Worm (Caenorhabditis elegans) whole organism, L4 larva: ENCODE results near the gene dnj-5.

Experiments used
- D1046.2 ChIP-seq: fragments of 200-800 bp; sonication (Bioruptor generic); IDR thresholded peaks from 2 replicates; pipeline ENCODE4 v1.3.6; 2022; ENCODE audit warnings: missing genetic modification characterization, missing compliant biosample characterization
- F26F4.8 ChIP-seq: fragments of 200-800 bp; sonication (Bioruptor generic); conservative IDR thresholded peaks from 2 replicates; pipeline ENCODE4 v1.3.6; 2022; ENCODE audit warnings: missing genetic modification characterization, missing compliant biosample characterization
- F37D6.2 ChIP-seq: sonication (generic microtip); optimal IDR thresholded peaks from 2 replicates; lab custom pipeline; 2016; ENCODE audit warnings: mild to moderate bottlenecking, missing genetic modification characterization, missing compliant biosample characterization
- F44E2.7 ChIP-seq: fragments of 200-800 bp; sonication (Bioruptor generic); IDR thresholded peaks from 2 replicates; pipeline ENCODE4 v2.1.2; 2022; ENCODE audit warnings: missing genetic modification characterization, missing compliant biosample characterization
- R02D3.7 ChIP-seq: fragments of 150-350 bp; sonication (generic microtip); optimal IDR thresholded peaks from 3 replicates; lab custom pipeline; 2014; ENCODE audit warnings: missing biosample characterization, missing genetic modification characterization
- Y48G9A.11 ChIP-seq: fragments of 200-800 bp; sonication (Bioruptor generic); IDR thresholded peaks from 2 replicates; pipeline ENCODE4 v1.3.6; 2022; ENCODE audit warnings: missing genetic modification reagents, missing genetic modification characterization, missing compliant biosample characterization
- ZK337.2 ChIP-seq: fragments of 200-800 bp; sonication (Bioruptor generic); IDR thresholded peaks from 2 replicates; pipeline ENCODE4 v1.3.6; 2022; ENCODE audit warnings: missing genetic modification reagents, missing genetic modification characterization, missing compliant biosample characterization
- aha-1 ChIP-seq: fragments of 150-350 bp; peaks from one replicate; lab custom pipeline; 2014; ENCODE audit warnings: missing biosample characterization, missing genetic modification characterization
- aly-2 ChIP-seq: sonication (generic microtip); optimal IDR thresholded peaks from 2 replicates; lab custom pipeline; 2018; ENCODE audit warnings: missing biosample characterization, missing genetic modification characterization
- arid-1 ChIP-seq: fragments of 200-800 bp; sonication (Bioruptor generic); conservative IDR thresholded peaks from 2 replicates; pipeline ENCODE4 v1.3.6; 2022; ENCODE audit warnings: missing genetic modification reagents, missing genetic modification characterization, missing compliant biosample characterization
- attf-4 ChIP-seq: sonication (generic microtip); optimal IDR thresholded peaks from 3 replicates; lab custom pipeline; 2017; ENCODE audit warnings: missing biosample characterization, missing genetic modification characterization
- ceh-20 ChIP-seq: fragments of 200-800 bp; sonication (Bioruptor generic); IDR thresholded peaks from 2 replicates; pipeline ENCODE4 v1.3.6; 2022; ENCODE audit warnings: missing genetic modification reagents, missing genetic modification characterization, missing compliant biosample characterization
- ceh-82 ChIP-seq: sonication (generic microtip); optimal IDR thresholded peaks from 2 replicates; lab custom pipeline; 2017; ENCODE audit warnings: missing biosample characterization, missing genetic modification characterization
- ctbp-1 ChIP-seq: fragments of 200-800 bp; sonication (Bioruptor generic); IDR thresholded peaks from 2 replicates; pipeline ENCODE4 v1.3.6; 2022; ENCODE audit warnings: missing genetic modification reagents, missing genetic modification characterization, missing compliant biosample characterization
- daf-16 ChIP-seq, 3 experiments: sonication (generic microtip); optimal IDR thresholded peaks; 2 replicates each; lab custom pipeline; 2016 to 2017; ENCODE audit warnings: missing genetic modification characterization in 3 of 3, missing genetic modification reagents in 3 of 3, mild to moderate bottlenecking in 2 of 3, missing compliant biosample characterization in 2 of 3, missing biosample characterization in 1 of 3, moderate library complexity in 1 of 3
- daf-19 ChIP-seq: fragments of 200-800 bp; sonication (Bioruptor generic); conservative IDR thresholded peaks from 2 replicates; pipeline ENCODE4 v1.3.6; 2022; ENCODE audit warnings: missing genetic modification characterization, missing compliant biosample characterization
- daf-8 ChIP-seq: fragments of 200-800 bp; sonication (Bioruptor generic); IDR thresholded peaks from 2 replicates; pipeline ENCODE4 v1.3.6; 2022; ENCODE audit warnings: missing genetic modification characterization, missing compliant biosample characterization
- dmd-6 ChIP-seq: fragments of 200-800 bp; sonication (Bioruptor generic); IDR thresholded peaks from 2 replicates; pipeline ENCODE4 v1.3.6; 2022; ENCODE audit warnings: missing genetic modification reagents, missing genetic modification characterization, missing compliant biosample characterization
- duxl-1 ChIP-seq: sonication (generic microtip); optimal IDR thresholded peaks from 2 replicates; lab custom pipeline; 2016; ENCODE audit warnings: mild to moderate bottlenecking, missing genetic modification characterization, moderate library complexity, missing compliant biosample characterization; ENCODE audit not compliant: poor library complexity
- dve-1 ChIP-seq: sonication (generic microtip); optimal IDR thresholded peaks from 2 replicates; lab custom pipeline; 2017; ENCODE audit warnings: antibody characterized with exemption, mild to moderate bottlenecking, missing genetic modification characterization, missing compliant biosample characterization; ENCODE audit not compliant: insufficient read depth
- fkh-10 ChIP-seq: fragments of 150-350 bp; optimal IDR thresholded peaks from 2 replicates; lab custom pipeline; 2014; ENCODE audit warnings: missing biosample characterization, missing genetic modification reagents, missing genetic modification characterization
- fos-1 ChIP-seq: fragments of 150-350 bp; optimal IDR thresholded peaks from 2 replicates; lab custom pipeline; 2014; ENCODE audit warnings: missing biosample characterization, missing genetic modification characterization
- gei-8 ChIP-seq: fragments of 200-800 bp; sonication (Bioruptor generic); optimal IDR thresholded peaks from 2 replicates; lab custom pipeline; 2018; ENCODE audit warnings: mild to moderate bottlenecking, missing genetic modification characterization, missing compliant biosample characterization
- hif-1 ChIP-seq, 2 experiments: sonication (generic microtip); optimal IDR thresholded peaks; 2 replicates each; lab custom pipeline; 2016 to 2017; ENCODE audit warnings: missing compliant biosample characterization in 2 of 2, missing genetic modification characterization in 2 of 2, missing genetic modification reagents in 2 of 2, missing genotype in 2 of 2, mild to moderate bottlenecking in 1 of 2
- hlh-30 ChIP-seq: sonication (generic microtip); optimal IDR thresholded peaks from 2 replicates; lab custom pipeline; 2017; ENCODE audit warnings: antibody characterized with exemption, mild to moderate bottlenecking, missing genetic modification characterization, missing compliant biosample characterization; ENCODE audit not compliant: insufficient read depth
- jun-1 ChIP-seq: fragments of 150-350 bp; optimal IDR thresholded peaks from 2 replicates; lab custom pipeline; 2014; ENCODE audit warnings: missing biosample characterization, missing genetic modification reagents, missing genetic modification characterization
- lin-1 ChIP-seq: fragments of 200-800 bp; sonication (Bioruptor generic); IDR thresholded peaks from 2 replicates; pipeline ENCODE4 v1.3.6; 2022; ENCODE audit warnings: missing genetic modification reagents, missing genetic modification characterization, missing compliant biosample characterization
- lin-13 ChIP-seq: fragments of 150-350 bp; optimal IDR thresholded peaks from 2 replicates; lab custom pipeline; 2014; ENCODE audit warnings: missing biosample characterization, missing genetic modification reagents, missing genetic modification characterization
- lin-29 ChIP-seq: fragments of 200-800 bp; sonication (Bioruptor generic); IDR thresholded peaks from 2 replicates; pipeline ENCODE4 v1.3.6; 2022; ENCODE audit warnings: missing genetic modification reagents, missing genetic modification characterization, missing compliant biosample characterization
- lin-38 ChIP-seq: fragments of 200-800 bp; sonication (Bioruptor generic); IDR thresholded peaks from 2 replicates; pipeline ENCODE4 v1.3.6; 2022; ENCODE audit warnings: missing genetic modification reagents, missing genetic modification characterization, missing compliant biosample characterization
- lin-39 ChIP-seq: fragments of 150-350 bp; optimal IDR thresholded peaks from 2 replicates; lab custom pipeline; 2014; ENCODE audit warnings: missing biosample characterization, missing genetic modification reagents, missing genetic modification characterization
- lsy-2 ChIP-seq, 2 experiments: fragments of 150-350 bp in 1 of 2; sonication (generic microtip) in 1 of 2; optimal IDR thresholded peaks; 2 replicates each; lab custom pipeline; 2014 to 2017; ENCODE audit warnings: missing biosample characterization in 2 of 2, missing genetic modification characterization in 2 of 2
- madf-5 ChIP-seq, 2 experiments: fragments of 200-800 bp; sonication (Bioruptor generic); IDR thresholded peaks; 2 replicates each; pipeline ENCODE4 v1.3.6; 2022; ENCODE audit warnings: missing compliant biosample characterization in 2 of 2, missing genetic modification characterization in 2 of 2
- mdl-1 ChIP-seq, 2 experiments: fragments of 150-350 bp in 1 of 2; sonication (generic microtip) in 1 of 2; optimal IDR thresholded peaks; 2 replicates each; lab custom pipeline; 2014 to 2017; ENCODE audit warnings: missing biosample characterization in 2 of 2, missing genetic modification characterization in 2 of 2
- mdt-29 ChIP-seq: fragments of 200-800 bp; sonication (Bioruptor generic); IDR thresholded peaks from 2 replicates; pipeline ENCODE4 v1.3.6; 2022; ENCODE audit warnings: missing genetic modification reagents, missing genetic modification characterization, missing compliant biosample characterization
- mxl-3 ChIP-seq: fragments of 200-800 bp; sonication (Bioruptor generic); optimal IDR thresholded peaks from 2 replicates; lab custom pipeline; 2018; ENCODE audit warnings: mild to moderate bottlenecking, missing genetic modification characterization, missing compliant biosample characterization
- nhr-10 ChIP-seq: fragments of 150-350 bp; optimal IDR thresholded peaks from 2 replicates; lab custom pipeline; 2014; ENCODE audit warnings: missing biosample characterization, missing genetic modification characterization
- nhr-102 ChIP-seq: sonication (generic microtip); optimal IDR thresholded peaks from 2 replicates; lab custom pipeline; 2016; ENCODE audit warnings: mild to moderate bottlenecking, missing genetic modification characterization, moderate library complexity, missing compliant biosample characterization
- nhr-11 ChIP-seq: fragments of 150-350 bp; optimal IDR thresholded peaks from 2 replicates; lab custom pipeline; 2014; ENCODE audit warnings: missing biosample characterization, missing genetic modification characterization
- nhr-41 ChIP-seq: fragments of 200-800 bp; sonication (Bioruptor generic); IDR thresholded peaks from 2 replicates; pipeline ENCODE4 v1.3.6; 2022; ENCODE audit warnings: missing genetic modification reagents, missing genetic modification characterization, missing compliant biosample characterization
- nhr-42 ChIP-seq: fragments of 200-800 bp; sonication (Bioruptor generic); IDR thresholded peaks from 2 replicates; pipeline ENCODE4 v1.3.6; 2022; ENCODE audit warnings: missing genetic modification characterization, missing compliant biosample characterization
- nhr-48 ChIP-seq: sonication (generic microtip); optimal IDR thresholded peaks from 2 replicates; lab custom pipeline; 2016; ENCODE audit warnings: mild to moderate bottlenecking, missing genetic modification characterization, missing compliant biosample characterization
- nhr-76 ChIP-seq: fragments of 150-350 bp; optimal IDR thresholded peaks from 2 replicates; lab custom pipeline; 2014; ENCODE audit warnings: missing biosample characterization, missing genetic modification characterization
- rbr-2 ChIP-seq: sonication (generic microtip); optimal IDR thresholded peaks from 2 replicates; lab custom pipeline; 2016; ENCODE audit warnings: missing genotype, missing genetic modification characterization, missing compliant biosample characterization
- sdz-12 ChIP-seq: fragments of 200-800 bp; sonication (Bioruptor generic); optimal IDR thresholded peaks from 2 replicates; lab custom pipeline; 2018; ENCODE audit warnings: mild to moderate bottlenecking, missing genetic modification characterization, missing compliant biosample characterization
- tra-1 ChIP-seq: fragments of 200-800 bp; sonication (Bioruptor generic); IDR thresholded peaks from 2 replicates; pipeline ENCODE4 v1.3.6; 2022; ENCODE audit warnings: missing genetic modification reagents, missing genetic modification characterization, missing compliant biosample characterization
- zfp-3 ChIP-seq: fragments of 200-800 bp; sonication (Bioruptor generic); conservative IDR thresholded peaks from 2 replicates; pipeline ENCODE4 v1.3.6; 2022; ENCODE audit warnings: missing genetic modification reagents, missing genetic modification characterization, missing compliant biosample characterization
- zip-11 ChIP-seq: fragments of 200-800 bp; sonication (Bioruptor generic); IDR thresholded peaks from 2 replicates; pipeline ENCODE4 v1.3.6; 2022; ENCODE audit warnings: missing genetic modification characterization, missing compliant biosample characterization
- zip-2 ChIP-seq: fragments of 150-350 bp; optimal IDR thresholded peaks from 2 replicates; lab custom pipeline; 2014; ENCODE audit warnings: missing biosample characterization, missing genetic modification characterization
- ztf-7 ChIP-seq: fragments of 150-350 bp; optimal IDR thresholded peaks from 2 replicates; lab custom pipeline; 2014; ENCODE audit warnings: missing biosample characterization, missing genetic modification characterization

Gene dnj-5

ce11 chrII:6853059-6853466 is 5.0 kb downstream of the dnj-5 start (continued):
- TF ChIP-seq nhr-10 = no peak
- peak; percentile 74 for TF ChIP-seq gei-8
- TF ChIP-seq mdt-29 = peak; percentile 65; the same call in 1 of the 2 replicates
- no peak for TF ChIP-seq nhr-76
- no peak for TF ChIP-seq daf-8 (GFP tag; lab: Robert Waterston, UW)
- peak; percentile 43; the same call in 1 of the 2 replicates for TF ChIP-seq nhr-41 (GFP tag; lab: Robert Waterston, UW)
- TF ChIP-seq R02D3.7 (tag; lab: Kevin White, UChicago) = no peak
- TF ChIP-seq dve-1 (tag; lab: Kevin White, UChicago) = peak; percentile 59
- peak; percentile 68; the same call in 1 of the 2 replicates for TF ChIP-seq zfp-3 (GFP tag; lab: Robert Waterston, UW)
- peak; percentile 51 for TF ChIP-seq nhr-102 (tag; lab: Kevin White, UChicago)
- TF ChIP-seq ceh-20 (GFP tag; lab: Robert Waterston, UW) = peak; percentile 70
- TF ChIP-seq lin-39 = no peak
- peak; percentile 62; the same call in 1 of the 2 replicates for TF ChIP-seq tra-1 (GFP tag; lab: Robert Waterston, UW)
- TF ChIP-seq nhr-11 (tag; lab: Kevin White, UChicago) = peak; percentile 76
- TF ChIP-seq arid-1 (GFP tag; lab: Robert Waterston, UW) = peak; percentile 77
- TF ChIP-seq madf-5 (GFP tag; IDR thresholded peaks at IDR 0.05; lab: Robert Waterston, UW) = peak; percentile 18 to 74; a peak in 1 of 4 replicates
- peak; percentile 34 for TF ChIP-seq hlh-30 (tag; lab: Kevin White, UChicago)
- TF ChIP-seq dmd-6 (GFP tag; lab: Robert Waterston, UW) = peak; percentile 77
- TF ChIP-seq mdl-1 (tag; optimal IDR thresholded peaks at IDR 0.05; lab: Kevin White, UChicago) = peak in 1 of 2 experiments; percentile 28
- peak; percentile 5 for TF ChIP-seq ztf-7
- peak; percentile 39 for TF ChIP-seq F37D6.2 (tag; lab: Kevin White, UChicago)
- TF ChIP-seq fkh-10 (GFP tag; lab: Kevin White, UChicago) = peak; percentile 17
- peak; percentile 80 for TF ChIP-seq rbr-2 (tag; lab: Kevin White, UChicago)
- peak; percentile 59; the same call in 1 of the 2 replicates for TF ChIP-seq lin-29 (GFP tag; lab: Robert Waterston, UW)
- TF ChIP-seq zip-2 = peak; percentile 51
- TF ChIP-seq D1046.2 (GFP tag; lab: Robert Waterston, UW) = peak; percentile 60; the same call in 1 of the 2 replicates
- TF ChIP-seq aha-1 (tag; lab: Kevin White, UChicago) = peak; percentile 91
- TF ChIP-seq fos-1 (tag; lab: Kevin White, UChicago) = no peak
- TF ChIP-seq Y48G9A.11 (GFP tag; lab: Robert Waterston, UW) = peak; percentile 67
- TF ChIP-seq lsy-2 (tag; optimal IDR thresholded peaks at IDR 0.05; lab: Kevin White, UChicago) = peak; percentile 9 to 58
- no peak for TF ChIP-seq daf-19 (GFP tag; lab: Robert Waterston, UW)
- TF ChIP-seq ceh-82 (tag; lab: Kevin White, UChicago) = no peak
- peak; percentile 64 for TF ChIP-seq mxl-3 (GFP tag; lab: Kevin White, UChicago)
- TF ChIP-seq daf-16 (GFP tag; optimal IDR thresholded peaks at IDR 0.05; lab: Kevin White, UChicago) = peak; percentile 63 to 80
- TF ChIP-seq daf-16 (tag; optimal IDR thresholded peaks at IDR 0.05; lab: Kevin White, UChicago) = peak; percentile 11
- TF ChIP-seq ctbp-1 = peak; percentile 87
- TF ChIP-seq hif-1 (tag; optimal IDR thresholded peaks at IDR 0.05; lab: Kevin White, UChicago) = peak; percentile 19 to 58
- peak; percentile 56; the same call in 1 of the 2 replicates for TF ChIP-seq F26F4.8 (GFP tag; lab: Robert Waterston, UW)
- no peak; the same call in 1 of the 2 replicates for TF ChIP-seq lin-1 (GFP tag; lab: Robert Waterston, UW)
- TF ChIP-seq lin-13 (GFP tag; lab: Kevin White, UChicago) = peak; percentile 6
- TF ChIP-seq nhr-42 = peak; percentile 75
- peak; percentile 83 for TF ChIP-seq sdz-12 (GFP tag; lab: Kevin White, UChicago)
- TF ChIP-seq attf-4 (tag; lab: Kevin White, UChicago) = no peak
- peak; percentile 16 for TF ChIP-seq jun-1 (tag; lab: Kevin White, UChicago)
- TF ChIP-seq nhr-48 = peak; percentile 66
- 0 out of 2 replicates have a peak, but pooled peaks have one; percentile 36 for TF ChIP-seq zip-11 (GFP tag; lab: Robert Waterston, UW)
- TF ChIP-seq lin-38 = peak; percentile 68
- TF ChIP-seq aly-2 (tag; lab: Kevin White, UChicago) = no peak
- TF ChIP-seq duxl-1 = peak; percentile 70
- peak; percentile 82; the same call in 1 of the 2 replicates for TF ChIP-seq F44E2.7
- TF ChIP-seq ZK337.2 (GFP tag; lab: Robert Waterston, UW) = peak; percentile 66; the same call in 1 of the 2 replicates
